Worm (Caenorhabditis elegans) whole organism, L4 larva: Measurements from ENCODE around the gene fli-1.

ENCODE experiments used
- F37D6.2 ChIP-seq: sonication (generic microtip); optimal IDR thresholded peaks from 2 replicates; lab custom pipeline; 2016; ENCODE audit warnings: mild to moderate bottlenecking, missing genetic modification characterization, missing compliant biosample characterization
- F44E2.7 ChIP-seq: fragments of 200-800 bp; sonication (Bioruptor generic); IDR thresholded peaks from 2 replicates; pipeline ENCODE4 v2.1.2; 2022; ENCODE audit warnings: missing genetic modification characterization, missing compliant biosample characterization
- F49E8.2 ChIP-seq: sonication (generic microtip); optimal IDR thresholded peaks from 2 replicates; lab custom pipeline; 2016; ENCODE audit warnings: missing compliant biosample characterization, mild to moderate bottlenecking, missing genetic modification characterization, borderline replicate concordance
- Y105C5A.15 ChIP-seq: fragments of 200-800 bp; sonication (Bioruptor generic); IDR thresholded peaks from 2 replicates; pipeline ENCODE4 v1.3.6; 2022; ENCODE audit warnings: missing genetic modification characterization, missing compliant biosample characterization
- ZK337.2 ChIP-seq: fragments of 200-800 bp; sonication (Bioruptor generic); IDR thresholded peaks from 2 replicates; pipeline ENCODE4 v1.3.6; 2022; ENCODE audit warnings: missing genetic modification reagents, missing genetic modification characterization, missing compliant biosample characterization
- aha-1 ChIP-seq: fragments of 150-350 bp; peaks from one replicate; lab custom pipeline; 2014; ENCODE audit warnings: missing biosample characterization, missing genetic modification characterization
- aly-2 ChIP-seq: sonication (generic microtip); optimal IDR thresholded peaks from 2 replicates; lab custom pipeline; 2018; ENCODE audit warnings: missing biosample characterization, missing genetic modification characterization
- ceh-20 ChIP-seq: fragments of 200-800 bp; sonication (Bioruptor generic); IDR thresholded peaks from 2 replicates; pipeline ENCODE4 v1.3.6; 2022; ENCODE audit warnings: missing genetic modification reagents, missing genetic modification characterization, missing compliant biosample characterization
- ceh-32 ChIP-seq: sonication (generic microtip); optimal IDR thresholded peaks from 2 replicates; lab custom pipeline; 2016; ENCODE audit warnings: mild to moderate bottlenecking, missing genetic modification characterization, missing compliant biosample characterization; ENCODE audit not compliant: poor library complexity
- ceh-62 ChIP-seq: sonication (generic microtip); optimal IDR thresholded peaks from 2 replicates; lab custom pipeline; 2017; ENCODE audit warnings: missing biosample characterization, missing genetic modification characterization
- ces-1 ChIP-seq: fragments of 150-350 bp; sonication (generic microtip); optimal IDR thresholded peaks from 4 replicates; lab custom pipeline; 2014; ENCODE audit warnings: missing biosample characterization, missing genetic modification reagents, missing genetic modification characterization
- cey-2 ChIP-seq: sonication (generic microtip); optimal IDR thresholded peaks from 3 replicates; lab custom pipeline; 2017; ENCODE audit warnings: missing genetic modification characterization, mild to moderate bottlenecking, missing compliant biosample characterization, antibody characterized with exemption, borderline replicate concordance; ENCODE audit not compliant: insufficient read depth
- daf-19 ChIP-seq: fragments of 200-800 bp; sonication (Bioruptor generic); conservative IDR thresholded peaks from 2 replicates; pipeline ENCODE4 v1.3.6; 2022; ENCODE audit warnings: missing genetic modification characterization, missing compliant biosample characterization
- dmd-8 ChIP-seq: fragments of 200-800 bp; sonication (Bioruptor generic); IDR thresholded peaks from 2 replicates; pipeline ENCODE4 v1.3.6; 2022; ENCODE audit warnings: missing genetic modification characterization, missing compliant biosample characterization
- dmd-9 ChIP-seq: fragments of 200-800 bp; sonication (Bioruptor generic); IDR thresholded peaks from 2 replicates; pipeline ENCODE4 v1.3.6; 2022; ENCODE audit warnings: missing genetic modification reagents, missing genetic modification characterization, missing compliant biosample characterization
- dve-1 ChIP-seq: sonication (generic microtip); optimal IDR thresholded peaks from 2 replicates; lab custom pipeline; 2017; ENCODE audit warnings: antibody characterized with exemption, mild to moderate bottlenecking, missing genetic modification characterization, missing compliant biosample characterization; ENCODE audit not compliant: insufficient read depth
- egl-27 ChIP-seq: sonication (generic microtip); optimal IDR thresholded peaks from 3 replicates; lab custom pipeline; 2017; ENCODE audit warnings: missing biosample characterization, missing genetic modification reagents, missing genetic modification characterization
- egl-43 ChIP-seq: fragments of 200-800 bp; sonication (Bioruptor generic); IDR thresholded peaks from 2 replicates; pipeline ENCODE4 v1.3.6; 2022; ENCODE audit warnings: missing genetic modification reagents, missing genetic modification characterization, missing compliant biosample characterization
- fos-1 ChIP-seq: fragments of 150-350 bp; optimal IDR thresholded peaks from 2 replicates; lab custom pipeline; 2014; ENCODE audit warnings: missing biosample characterization, missing genetic modification characterization
- gei-8 ChIP-seq: fragments of 200-800 bp; sonication (Bioruptor generic); optimal IDR thresholded peaks from 2 replicates; lab custom pipeline; 2018; ENCODE audit warnings: mild to moderate bottlenecking, missing genetic modification characterization, missing compliant biosample characterization
- hif-1 ChIP-seq, 2 experiments: sonication (generic microtip); optimal IDR thresholded peaks; 2 replicates each; lab custom pipeline; 2016 to 2017; ENCODE audit warnings: missing compliant biosample characterization in 2 of 2, missing genetic modification characterization in 2 of 2, missing genetic modification reagents in 2 of 2, missing genotype in 2 of 2, mild to moderate bottlenecking in 1 of 2
- hmg-1.1 ChIP-seq: fragments of 200-800 bp; sonication (Bioruptor generic); IDR thresholded peaks from 2 replicates; pipeline ENCODE4 v1.3.6; 2022; ENCODE audit warnings: missing genetic modification reagents, missing genetic modification characterization, missing compliant biosample characterization
- lim-7 ChIP-seq: fragments of 200-800 bp; sonication (Bioruptor generic); IDR thresholded peaks from 2 replicates; pipeline ENCODE4 v1.3.6; 2022; ENCODE audit warnings: missing genetic modification characterization, missing compliant biosample characterization
- lin-1 ChIP-seq: fragments of 200-800 bp; sonication (Bioruptor generic); IDR thresholded peaks from 2 replicates; pipeline ENCODE4 v1.3.6; 2022; ENCODE audit warnings: missing genetic modification reagents, missing genetic modification characterization, missing compliant biosample characterization
- lin-13 ChIP-seq: fragments of 150-350 bp; optimal IDR thresholded peaks from 2 replicates; lab custom pipeline; 2014; ENCODE audit warnings: missing biosample characterization, missing genetic modification reagents, missing genetic modification characterization
- lin-29 ChIP-seq: fragments of 200-800 bp; sonication (Bioruptor generic); IDR thresholded peaks from 2 replicates; pipeline ENCODE4 v1.3.6; 2022; ENCODE audit warnings: missing genetic modification reagents, missing genetic modification characterization, missing compliant biosample characterization
- lin-39 ChIP-seq: fragments of 150-350 bp; optimal IDR thresholded peaks from 2 replicates; lab custom pipeline; 2014; ENCODE audit warnings: missing biosample characterization, missing genetic modification reagents, missing genetic modification characterization
- madf-9 ChIP-seq: fragments of 200-800 bp; sonication (Bioruptor generic); conservative IDR thresholded peaks from 2 replicates; pipeline ENCODE4 v1.3.6; 2022; ENCODE audit warnings: missing genetic modification reagents, missing genetic modification characterization, missing compliant biosample characterization
- mep-1 ChIP-seq: fragments of 150-350 bp; sonication (generic microtip); optimal IDR thresholded peaks from 3 replicates; lab custom pipeline; 2014; ENCODE audit warnings: missing biosample characterization, missing genetic modification characterization
- mes-2 ChIP-seq: sonication (generic microtip); optimal IDR thresholded peaks from 2 replicates; lab custom pipeline; 2016; ENCODE audit warnings: missing genotype, mild to moderate bottlenecking, missing genetic modification characterization, missing compliant biosample characterization; ENCODE audit not compliant: poor library complexity, severe bottlenecking
- mxl-2 ChIP-seq: fragments of 200-800 bp; sonication (Bioruptor generic); conservative IDR thresholded peaks from 2 replicates; pipeline ENCODE4 v1.3.6; 2022; ENCODE audit warnings: missing genetic modification reagents, missing genetic modification characterization, missing compliant biosample characterization
- mxl-3 ChIP-seq: fragments of 200-800 bp; sonication (Bioruptor generic); optimal IDR thresholded peaks from 2 replicates; lab custom pipeline; 2018; ENCODE audit warnings: mild to moderate bottlenecking, missing genetic modification characterization, missing compliant biosample characterization
- nhr-102 ChIP-seq: sonication (generic microtip); optimal IDR thresholded peaks from 2 replicates; lab custom pipeline; 2016; ENCODE audit warnings: mild to moderate bottlenecking, missing genetic modification characterization, moderate library complexity, missing compliant biosample characterization
- nhr-11 ChIP-seq: fragments of 150-350 bp; optimal IDR thresholded peaks from 2 replicates; lab custom pipeline; 2014; ENCODE audit warnings: missing biosample characterization, missing genetic modification characterization
- nhr-237 ChIP-seq: sonication (generic microtip); optimal IDR thresholded peaks from 2 replicates; lab custom pipeline; 2017; ENCODE audit warnings: missing biosample characterization, missing genetic modification characterization
- nhr-25 ChIP-seq: sonication (generic microtip); optimal IDR thresholded peaks from 2 replicates; lab custom pipeline; 2017; ENCODE audit warnings: missing genetic modification characterization, mild to moderate bottlenecking, missing compliant biosample characterization, antibody characterized with exemption, moderate library complexity, borderline replicate concordance; ENCODE audit not compliant: insufficient read depth
- nhr-41 ChIP-seq: fragments of 200-800 bp; sonication (Bioruptor generic); IDR thresholded peaks from 2 replicates; pipeline ENCODE4 v1.3.6; 2022; ENCODE audit warnings: missing genetic modification reagents, missing genetic modification characterization, missing compliant biosample characterization
- nhr-42 ChIP-seq: fragments of 200-800 bp; sonication (Bioruptor generic); IDR thresholded peaks from 2 replicates; pipeline ENCODE4 v1.3.6; 2022; ENCODE audit warnings: missing genetic modification characterization, missing compliant biosample characterization
- nhr-48 ChIP-seq: sonication (generic microtip); optimal IDR thresholded peaks from 2 replicates; lab custom pipeline; 2016; ENCODE audit warnings: mild to moderate bottlenecking, missing genetic modification characterization, missing compliant biosample characterization
- nhr-76 ChIP-seq: fragments of 150-350 bp; optimal IDR thresholded peaks from 2 replicates; lab custom pipeline; 2014; ENCODE audit warnings: missing biosample characterization, missing genetic modification characterization
- php-3 ChIP-seq: fragments of 200-800 bp; sonication (Bioruptor generic); IDR thresholded peaks from 2 replicates; pipeline ENCODE4 v1.3.6; 2022; ENCODE audit warnings: missing genetic modification reagents, missing genetic modification characterization, missing compliant biosample characterization
- rbr-2 ChIP-seq: sonication (generic microtip); optimal IDR thresholded peaks from 2 replicates; lab custom pipeline; 2016; ENCODE audit warnings: missing genotype, missing genetic modification characterization, missing compliant biosample characterization
- set-16 ChIP-seq: fragments of 200-800 bp; sonication (Bioruptor generic); IDR thresholded peaks from 2 replicates; pipeline ENCODE4 v1.3.6; 2022; ENCODE audit warnings: missing genetic modification reagents, missing genetic modification characterization, missing compliant biosample characterization
- spr-1 ChIP-seq: sonication (generic microtip); optimal IDR thresholded peaks from 2 replicates; lab custom pipeline; 2016; ENCODE audit warnings: mild to moderate bottlenecking, missing genetic modification characterization, missing compliant biosample characterization
- tra-1 ChIP-seq: fragments of 200-800 bp; sonication (Bioruptor generic); IDR thresholded peaks from 2 replicates; pipeline ENCODE4 v1.3.6; 2022; ENCODE audit warnings: missing genetic modification reagents, missing genetic modification characterization, missing compliant biosample characterization
- unc-39 ChIP-seq: sonication (generic microtip); optimal IDR thresholded peaks from 2 replicates; lab custom pipeline; 2017; ENCODE audit warnings: missing biosample characterization, missing genetic modification characterization
- unc-62 ChIP-seq, 3 experiments: fragments of 150-350 bp in 1 of 3; sonication (generic microtip); optimal IDR thresholded peaks in 2 of 3; peaks in 1 of 3; 1 replicate in 1 of 3; 2 replicates in 2 of 3; lab custom pipeline; 2014 to 2017; ENCODE audit warnings: missing biosample characterization in 3 of 3, missing genetic modification characterization in 3 of 3, missing genetic modification reagents in 3 of 3, missing genotype in 1 of 3
- zag-1 ChIP-seq: fragments of 150-350 bp; optimal IDR thresholded peaks from 2 replicates; lab custom pipeline; 2014; ENCODE audit warnings: missing biosample characterization, missing genetic modification characterization
- zip-11 ChIP-seq: fragments of 200-800 bp; sonication (Bioruptor generic); IDR thresholded peaks from 2 replicates; pipeline ENCODE4 v1.3.6; 2022; ENCODE audit warnings: missing genetic modification characterization, missing compliant biosample characterization
- zip-2 ChIP-seq: fragments of 150-350 bp; optimal IDR thresholded peaks from 2 replicates; lab custom pipeline; 2014; ENCODE audit warnings: missing biosample characterization, missing genetic modification characterization

fli-1 gene

DNA sequence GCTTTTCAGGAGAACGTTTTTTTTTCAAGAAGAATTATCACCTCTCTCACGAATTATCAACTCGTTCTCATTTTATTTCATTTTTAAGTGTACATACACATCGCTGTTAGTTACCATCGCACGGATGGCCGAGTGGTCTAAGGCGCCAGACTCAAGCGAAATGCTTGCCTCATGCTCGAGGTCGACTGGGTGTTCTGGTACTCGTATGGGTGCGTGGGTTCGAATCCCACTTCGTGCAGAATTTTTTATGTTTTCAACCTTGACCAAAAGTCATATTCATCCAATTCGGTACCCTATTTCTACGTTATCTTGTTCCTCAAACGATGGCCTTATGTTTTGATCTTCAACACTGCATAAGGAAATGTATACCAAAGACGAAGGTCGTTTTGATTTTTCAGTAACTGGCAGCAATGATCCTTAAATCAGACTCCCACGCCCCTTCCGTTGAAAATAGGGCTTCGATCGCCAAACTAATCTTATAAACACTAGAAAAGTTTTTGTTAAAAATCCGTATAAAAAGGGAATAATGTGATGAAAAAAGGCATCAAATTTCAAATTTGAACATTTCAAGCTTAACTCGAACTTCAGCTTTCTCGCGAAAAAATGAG lies 44.2 kb downstream of the fli-1 start, which contains the start of gene fip-1 (continued):
- peak; percentile 91 for TF ChIP-seq dmd-8 (GFP tag; lab: Robert Waterston, UW)
- peak; percentile 41 for TF ChIP-seq hmg-1.1
- TF ChIP-seq zip-11 (GFP tag; lab: Robert Waterston, UW) = no peak
- no peak for TF ChIP-seq lin-29
- peak; percentile 15 for TF ChIP-seq rbr-2 (tag; lab: Kevin White, UChicago)
- TF ChIP-seq lin-39 (tag; lab: Kevin White, UChicago) = no peak
- no peak for TF ChIP-seq egl-43
- TF ChIP-seq daf-19 (GFP tag; lab: Robert Waterston, UW) = no peak
- TF ChIP-seq ces-1 (GFP tag; lab: Kevin White, UChicago) = no peak
- no peak for TF ChIP-seq set-16 (GFP tag; lab: Robert Waterston, UW)
- peak; percentile 48; the same call in 1 of the 2 replicates for TF ChIP-seq nhr-42 (GFP tag; lab: Robert Waterston, UW)
- peak; percentile 36 for TF ChIP-seq gei-8 (GFP tag; lab: Kevin White, UChicago)
- peak; percentile 26 for TF ChIP-seq nhr-102
- no peak for TF ChIP-seq nhr-237 (tag; lab: Kevin White, UChicago)
- no peak for TF ChIP-seq aly-2 (tag; lab: Kevin White, UChicago)
- no peak for TF ChIP-seq nhr-11 (tag; lab: Kevin White, UChicago)
- TF ChIP-seq nhr-41 (GFP tag; lab: Robert Waterston, UW) = no peak
- TF ChIP-seq zag-1 (tag; lab: Kevin White, UChicago) = no peak
- TF ChIP-seq nhr-25 = no peak
- TF ChIP-seq ceh-20 = peak; percentile 51; the same call in 1 of the 2 replicates
- TF ChIP-seq ceh-62 (tag; lab: Kevin White, UChicago) = no peak
- no peak for TF ChIP-seq hif-1 (tag; optimal IDR thresholded peaks at IDR 0.05; lab: Kevin White, UChicago)
- TF ChIP-seq mxl-3 (GFP tag; lab: Kevin White, UChicago) = no peak
- TF ChIP-seq cey-2 (tag; lab: Kevin White, UChicago) = no peak
- peak; percentile 77 for TF ChIP-seq ZK337.2 (GFP tag; lab: Robert Waterston, UW)
- no peak for TF ChIP-seq ceh-32
- TF ChIP-seq nhr-48 (tag; lab: Kevin White, UChicago) = peak; percentile 20
- TF ChIP-seq unc-62 (GFP tag; optimal IDR thresholded peaks at IDR 0.05 in 1 of 2; lab: Kevin White, UChicago) = no peak
- no peak for TF ChIP-seq unc-62 (tag; optimal IDR thresholded peaks at IDR 0.05; lab: Kevin White, UChicago)
- no peak for TF ChIP-seq zip-2
- no peak for TF ChIP-seq egl-27 (tag; lab: Kevin White, UChicago)
- no peak for TF ChIP-seq Y105C5A.15 (GFP tag; lab: Robert Waterston, UW)
- TF ChIP-seq dmd-9 (GFP tag; lab: Robert Waterston, UW) = no peak
- TF ChIP-seq aha-1 = peak; percentile 92
- peak; percentile 70; the same call in 1 of the 2 replicates for TF ChIP-seq tra-1 (GFP tag; lab: Robert Waterston, UW)
- peak; percentile 21 for TF ChIP-seq mep-1 (tag; lab: Kevin White, UChicago)
- peak; percentile 16 for TF ChIP-seq lin-13
- no peak for TF ChIP-seq fos-1 (tag; lab: Kevin White, UChicago)
- TF ChIP-seq F37D6.2 = no peak
- TF ChIP-seq spr-1 (tag; lab: Kevin White, UChicago) = no peak
- TF ChIP-seq unc-39 (tag; lab: Kevin White, UChicago) = no peak
- no peak for TF ChIP-seq F49E8.2 (tag; lab: Kevin White, UChicago)
- no peak for TF ChIP-seq nhr-76 (tag; lab: Kevin White, UChicago)
- no peak for TF ChIP-seq F44E2.7 (GFP tag; lab: Robert Waterston, UW)
- TF ChIP-seq dve-1 = peak; percentile 37
- no peak for TF ChIP-seq lin-1 (GFP tag; lab: Robert Waterston, UW)
- no peak for TF ChIP-seq mxl-2 (GFP tag; lab: Robert Waterston, UW)
- TF ChIP-seq mes-2 (tag; lab: Kevin White, UChicago) = peak; percentile 55
- no peak for TF ChIP-seq php-3
- peak; percentile 89 for TF ChIP-seq lim-7 (GFP tag; lab: Robert Waterston, UW)
- TF ChIP-seq madf-9 (GFP tag; lab: Robert Waterston, UW) = 0 out of 2 replicates have a peak, but pooled peaks have one; percentile 57
